Fruit fly (Drosophila melanogaster): ENCODE results near the gene CG33159.

- no peak for TF ChIP-seq CG15336 (GFP tag; IDR thresholded peaks at IDR 0.05)
- TF ChIP-seq Hr38 (GFP tag; optimal IDR thresholded peaks at IDR 0.05) = no peak
- no peak for TF ChIP-seq Lpt (GFP tag; optimal IDR thresholded peaks at IDR 0.05)
- TF ChIP-seq Gug (GFP tag; IDR thresholded peaks at IDR 0.05) = no peak
Measured at dm6 chr3L:3241368-3241640, 37.1 kb upstream of the CG33159 start.
